Worm (Caenorhabditis elegans) whole organism, L2 larva: ENCODE measurements around the gene F59G1.8.

Experiments
- ceh-16 ChIP-seq: fragments of 150-350 bp; optimal IDR thresholded peaks from 2 replicates; lab custom pipeline; 2014; ENCODE audit warnings: missing biosample characterization, missing genetic modification characterization
- nhr-10 ChIP-seq: sonication (generic microtip); optimal IDR thresholded peaks from 2 replicates; lab custom pipeline; 2017; ENCODE audit warnings: missing biosample characterization, missing genetic modification characterization
- sem-4 ChIP-seq: fragments of 150-350 bp; optimal IDR thresholded peaks from 2 replicates; lab custom pipeline; 2014; ENCODE audit warnings: missing biosample characterization, missing genetic modification reagents, missing genetic modification characterization

The F59G1.8 gene

ce11 chrII:5956583-5956982, 50.2 kb downstream of the F59G1.8 start, which contains the start of gene casy-1:
TSS of gene casy-1 (minus strand) at chrII:5956683.
- TF ChIP-seq nhr-10 (tag; lab: Kevin White, UChicago), result no peak
- no peak for TF ChIP-seq sem-4 (tag; lab: Kevin White, UChicago)
- no peak for TF ChIP-seq ceh-16 (tag; lab: Kevin White, UChicago)
